Fruit fly (Drosophila melanogaster) whole organism, embryonic: ENCODE measurements around the gene CG15725.
A peak's percentile ranks its signal among the peaks of the same experiment; 100 is the strongest.

Source experiments
- Asciz ChIP-seq: fragments of 200-800 bp; sonication (Bioruptor generic); optimal IDR thresholded peaks from 2 replicates; lab custom pipeline; 2017; ENCODE audit warnings: missing biosample characterization, mild to moderate bottlenecking, missing genetic modification characterization, missing genetic modification reagents
- CG1024 ChIP-seq: fragments of 200-800 bp; sonication (Bioruptor generic); IDR thresholded peaks from 2 replicates; pipeline ENCODE4 v1.3.6; 2022; ENCODE audit warnings: missing biosample characterization, missing genetic modification characterization
- CG10565 ChIP-seq: fragments of 200-800 bp; sonication (Bioruptor generic); optimal IDR thresholded peaks from 3 replicates; lab custom pipeline; 2016; ENCODE audit warnings: missing biosample characterization, mild to moderate bottlenecking, missing genetic modification characterization
- CG11085 ChIP-seq: fragments of 200-800 bp; sonication (Bioruptor generic); IDR thresholded peaks from 2 replicates; pipeline ENCODE4 v1.3.6; 2022; ENCODE audit warnings: missing biosample characterization, missing genetic modification characterization
- CG11695 ChIP-seq: fragments of 200-800 bp; sonication (Bioruptor generic); IDR thresholded peaks from 3 replicates; pipeline ENCODE4 v1.3.6; 2022; ENCODE audit warnings: missing biosample characterization, missing genetic modification characterization
- CG1233 ChIP-seq: fragments of 200-800 bp; sonication (Bioruptor generic); optimal IDR thresholded peaks from 4 replicates; lab custom pipeline; 2018; ENCODE audit warnings: missing biosample characterization, mild to moderate bottlenecking, missing genetic modification characterization
- CG13296 ChIP-seq: fragments of 200-800 bp; sonication (Bioruptor generic); optimal IDR thresholded peaks from 3 replicates; lab custom pipeline; 2018; ENCODE audit warnings: missing biosample characterization, mild to moderate bottlenecking, missing genetic modification characterization
- CG13775 ChIP-seq: fragments of 200-800 bp; sonication (Bioruptor generic); optimal IDR thresholded peaks from 3 replicates; lab custom pipeline; 2017; ENCODE audit warnings: missing biosample characterization, mild to moderate bottlenecking, missing genetic modification characterization
- CG15514 ChIP-seq: fragments of 200-800 bp; sonication (Bioruptor generic); optimal IDR thresholded peaks from 3 replicates; lab custom pipeline; 2017; ENCODE audit warnings: missing biosample characterization, missing genetic modification characterization, mild to moderate bottlenecking, moderate library complexity, missing genetic modification reagents
- CG31388 ChIP-seq: fragments of 200-800 bp; sonication (Bioruptor generic); optimal IDR thresholded peaks from 2 replicates; lab custom pipeline; 2016; ENCODE audit warnings: missing biosample characterization, missing genetic modification characterization
- CG34376 ChIP-seq: fragments of 200-800 bp; sonication (Bioruptor generic); optimal IDR thresholded peaks from 2 replicates; lab custom pipeline; 2018; ENCODE audit warnings: missing biosample characterization, mild to moderate bottlenecking, missing genetic modification characterization
- CG4404 ChIP-seq: fragments of 200-800 bp; sonication (Bioruptor generic); IDR thresholded peaks from 2 replicates; pipeline ENCODE4 v1.3.6; 2022; ENCODE audit warnings: missing biosample characterization, missing genetic modification characterization
- CG6791 ChIP-seq: fragments of 200-800 bp; sonication (Bioruptor generic); IDR thresholded peaks from 3 replicates; pipeline ENCODE4 v1.3.6; 2022; ENCODE audit warnings: missing biosample characterization, missing genetic modification characterization; ENCODE audit not compliant: partially characterized antibody
- CG8290 ChIP-seq, 3 experiments: fragments of 200-800 bp; sonication (Bioruptor generic); optimal IDR thresholded peaks; 2 replicates each; lab custom pipeline; 2016 to 2019; ENCODE audit warnings: missing biosample characterization in 3 of 3, missing genetic modification characterization in 3 of 3, mild to moderate bottlenecking in 2 of 3, moderate library complexity in 1 of 3
- CG9215 ChIP-seq: fragments of 200-800 bp; sonication (Bioruptor generic); IDR thresholded peaks from 2 replicates; pipeline ENCODE4 v1.3.6; 2022; ENCODE audit warnings: missing biosample characterization, missing genetic modification characterization
- CG9437 ChIP-seq: fragments of 200-800 bp; sonication (Bioruptor generic); optimal IDR thresholded peaks from 2 replicates; lab custom pipeline; 2018; ENCODE audit warnings: missing biosample characterization, mild to moderate bottlenecking, missing genetic modification characterization
- CHES-1-like ChIP-seq: fragments of 200-800 bp; sonication (Bioruptor generic); optimal IDR thresholded peaks from 2 replicates; lab custom pipeline; 2016; ENCODE audit warnings: missing biosample characterization, missing genetic modification characterization
- E2f1 ChIP-seq: fragments of 200-800 bp; sonication (Bioruptor generic); IDR thresholded peaks from 2 replicates; pipeline ENCODE4 v1.3.6; 2022; ENCODE audit warnings: missing biosample characterization, missing genetic modification characterization
- Gsc ChIP-seq: fragments of 200-800 bp; sonication (Bioruptor generic); IDR thresholded peaks from 2 replicates; pipeline ENCODE4 v1.3.6; 2022; ENCODE audit warnings: missing biosample characterization, missing genetic modification characterization
- HmgD ChIP-seq: fragments of 200-800 bp; sonication (Bioruptor generic); optimal IDR thresholded peaks from 3 replicates; lab custom pipeline; 2016; ENCODE audit warnings: missing biosample characterization, missing genetic modification characterization
- Hsf ChIP-seq: fragments of 200-800 bp; sonication (Bioruptor generic); optimal IDR thresholded peaks from 3 replicates; lab custom pipeline; 2016; ENCODE audit warnings: missing biosample characterization, missing genetic modification characterization
- Mad ChIP-seq: fragments of 200-800 bp; sonication (Bioruptor generic); optimal IDR thresholded peaks from 2 replicates; lab custom pipeline; 2016; ENCODE audit warnings: missing biosample characterization, missing genetic modification characterization
- NfI ChIP-seq: fragments of 200-800 bp; sonication (Bioruptor generic); optimal IDR thresholded peaks from 3 replicates; lab custom pipeline; 2018; ENCODE audit warnings: missing biosample characterization, mild to moderate bottlenecking, missing genetic modification characterization, moderate library complexity
- Optix ChIP-seq: fragments of 200-800 bp; sonication (Bioruptor generic); IDR thresholded peaks from 3 replicates; pipeline ENCODE4 v1.3.6; 2022; ENCODE audit warnings: missing biosample characterization, missing genetic modification characterization
- Poxn ChIP-seq: fragments of 200-800 bp; sonication (Bioruptor generic); IDR thresholded peaks from 2 replicates; pipeline ENCODE4 v1.3.6; 2022; ENCODE audit warnings: missing biosample characterization, missing genetic modification characterization
- aop ChIP-seq: fragments of 200-800 bp; sonication (Bioruptor generic); IDR thresholded peaks from 2 replicates; pipeline ENCODE4 v1.3.6; 2022; ENCODE audit warnings: missing biosample characterization, missing genetic modification characterization
- bbx ChIP-seq: fragments of 200-800 bp; sonication (Bioruptor generic); IDR thresholded peaks from 2 replicates; pipeline ENCODE4 v1.3.6; 2022; ENCODE audit warnings: missing biosample characterization, missing genetic modification characterization; ENCODE audit not compliant: partially characterized antibody
- ci ChIP-seq: fragments of 200-800 bp; sonication (Bioruptor generic); IDR thresholded peaks from 3 replicates; pipeline ENCODE4 v1.3.6; 2022; ENCODE audit warnings: missing biosample characterization, missing genetic modification characterization
- dati ChIP-seq: fragments of 200-800 bp; sonication (Bioruptor generic); IDR thresholded peaks from 2 replicates; pipeline ENCODE4 v1.3.6; 2022; ENCODE audit warnings: missing biosample characterization, missing genetic modification characterization
- dpn ChIP-seq, 2 experiments: fragments of 200-800 bp; sonication (Bioruptor generic); optimal IDR thresholded peaks; 3 replicates each; lab custom pipeline; 2016; ENCODE audit warnings: missing biosample characterization in 2 of 2, missing genetic modification characterization in 2 of 2
- en ChIP-seq: fragments of 200-800 bp; sonication (Bioruptor generic); optimal IDR thresholded peaks from 2 replicates; lab custom pipeline; 2016; ENCODE audit warnings: missing biosample characterization, missing genetic modification characterization
- fd64A ChIP-seq: fragments of 200-800 bp; sonication (Bioruptor generic); optimal IDR thresholded peaks from 3 replicates; lab custom pipeline; 2018; ENCODE audit warnings: missing biosample characterization, mild to moderate bottlenecking, missing genetic modification characterization
- ftz-f1 ChIP-seq: fragments of 200-800 bp; sonication (Bioruptor generic); optimal IDR thresholded peaks from 2 replicates; lab custom pipeline; 2016; ENCODE audit warnings: missing biosample characterization, missing genetic modification characterization
- gce ChIP-seq: fragments of 200-800 bp; sonication (Bioruptor generic); IDR thresholded peaks from 3 replicates; pipeline ENCODE4 v1.3.6; 2022; ENCODE audit warnings: missing biosample characterization, missing genetic modification characterization
- jing ChIP-seq: fragments of 200-800 bp; sonication (Bioruptor generic); optimal IDR thresholded peaks from 2 replicates; lab custom pipeline; 2018; ENCODE audit warnings: missing biosample characterization, mild to moderate bottlenecking, missing genetic modification characterization
- klu ChIP-seq: fragments of 200-800 bp; sonication (Bioruptor generic); IDR thresholded peaks from 2 replicates; pipeline ENCODE4 v1.3.6; 2022; ENCODE audit warnings: missing biosample characterization, missing genetic modification characterization
- knrl ChIP-seq: fragments of 200-800 bp; sonication (Bioruptor generic); IDR thresholded peaks from 3 replicates; pipeline ENCODE4 v1.3.6; 2022; ENCODE audit warnings: missing biosample characterization, missing genetic modification characterization; ENCODE audit not compliant: partially characterized antibody
- mirr ChIP-seq: fragments of 200-800 bp; sonication (Bioruptor generic); optimal IDR thresholded peaks from 3 replicates; lab custom pipeline; 2018; ENCODE audit warnings: missing biosample characterization, mild to moderate bottlenecking, missing genetic modification characterization
- nom ChIP-seq: fragments of 200-800 bp; sonication (Bioruptor generic); optimal IDR thresholded peaks from 2 replicates; lab custom pipeline; 2017; ENCODE audit warnings: missing biosample characterization, missing genetic modification characterization, mild to moderate bottlenecking, moderate library complexity, missing genetic modification reagents
- oc ChIP-seq: fragments of 200-800 bp; sonication (Bioruptor generic); optimal IDR thresholded peaks from 2 replicates; lab custom pipeline; 2018; ENCODE audit warnings: missing biosample characterization, mild to moderate bottlenecking, missing genetic modification characterization, moderate library complexity
- otp ChIP-seq: fragments of 200-800 bp; sonication (Bioruptor generic); IDR thresholded peaks from 3 replicates; pipeline ENCODE4, ENCODE4 v1.3.6; 2022; ENCODE audit warnings: missing biosample characterization, missing genetic modification characterization
- sc ChIP-seq, 3 experiments: fragments of >200 bp in 2 of 3; fragments of 200-800 bp in 1 of 3; sonication (Bioruptor generic) in 1 of 3; optimal IDR thresholded peaks; 2 replicates in 2 of 3; 3 replicates in 1 of 3; lab custom pipeline; 2017; ENCODE audit warnings: mild to moderate bottlenecking in 1 of 3, missing biosample characterization in 1 of 3, missing genetic modification characterization in 1 of 3, missing genetic modification reagents in 1 of 3
- sug ChIP-seq: fragments of 200-800 bp; optimal IDR thresholded peaks from 2 replicates; lab custom pipeline; 2019; ENCODE audit warnings: missing biosample characterization, mild to moderate bottlenecking, missing genetic modification characterization, moderate library complexity
- tin ChIP-seq: fragments of 200-800 bp; sonication (Bioruptor generic); optimal IDR thresholded peaks from 3 replicates; lab custom pipeline; 2016; ENCODE audit warnings: missing biosample characterization, missing genetic modification characterization
- ttk ChIP-seq: fragments of 200-800 bp; sonication (Bioruptor generic); IDR thresholded peaks from 2 replicates; pipeline ENCODE4 v2.1.2; 2022; ENCODE audit warnings: missing biosample characterization, missing genetic modification characterization
- twi ChIP-seq: fragments of 200-800 bp; optimal IDR thresholded peaks from 2 replicates; lab custom pipeline; 2019; ENCODE audit warnings: missing biosample characterization, mild to moderate bottlenecking, missing genetic modification characterization, moderate library complexity
- vnd ChIP-seq: fragments of 200-800 bp; sonication (Bioruptor generic); IDR thresholded peaks from 3 replicates; pipeline ENCODE4 v1.3.6; 2022; ENCODE audit warnings: missing biosample characterization, missing genetic modification characterization; ENCODE audit not compliant: partially characterized antibody

The CG15725 gene

dm6 chrX:12669659-12670488, 35.8 kb upstream of the CG15725 start (continued):
- TF ChIP-seq HmgD (GFP tag; lab: Kevin White, UChicago) (no peak), ttk (no peak), aop (GFP tag; lab: Robert Waterston, UW) (no peak), NfI (GFP tag; lab: Kevin White, UChicago) (peak; percentile 73), bbx (GFP tag; lab: Robert Waterston, UW) (no peak), CG4404 (GFP tag; lab: Robert Waterston, UW) (no peak; the same call in 1 of the 2 replicates), CG8290 (GFP tag; optimal IDR thresholded peaks at IDR 0.05; lab: Kevin White, UChicago) (no peak), CG8290 (tag; optimal IDR thresholded peaks at IDR 0.05; lab: Kevin White, UChicago) (peak in 1 of 2 experiments; percentile 93), CG6791 (no peak), CG10565 (GFP tag; lab: Kevin White, UChicago) (no peak), CG15514 (GFP tag; lab: Kevin White, UChicago) (peak; percentile 48), ftz-f1 (no peak), en (no peak), CG13296 (GFP tag; lab: Kevin White, UChicago) (peak; percentile 68), fd64A (GFP tag; lab: Kevin White, UChicago) (no peak), klu (GFP tag; lab: Robert Waterston, UW) (peak; percentile 56), gce (GFP tag; lab: Robert Waterston, UW) (0 out of 3 replicates have a peak, but pooled peaks have one; percentile 9), Hsf (peak; percentile 70), E2f1 (GFP tag; lab: Robert Waterston, UW) (peak; percentile 64), jing (GFP tag; lab: Kevin White, UChicago) (peak; percentile 33), oc (peak; percentile 5), CG9437 (peak; percentile 36), twi (tag; lab: Kevin White, UChicago) (no peak), CG1233 (no peak), CG11695 (GFP tag; lab: Robert Waterston, UW) (peak; percentile 51; the same call in 1 of the 3 replicates), Mad (peak; percentile 38), sug (tag; lab: Kevin White, UChicago) (peak; percentile 61), CHES-1-like (GFP tag; lab: Kevin White, UChicago) (peak; percentile 68), CG34376 (GFP tag; lab: Kevin White, UChicago) (peak; percentile 10), CG9215 (GFP tag; lab: Robert Waterston, UW) (peak; percentile 39; the same call in 1 of the 2 replicates), CG13775 (GFP tag; lab: Kevin White, UChicago) (peak; percentile 42), tin (GFP tag; lab: Kevin White, UChicago) (peak; percentile 64), mirr (GFP tag; lab: Kevin White, UChicago) (peak; percentile 45), Poxn (GFP tag; lab: Robert Waterston, UW) (0 out of 2 replicates have a peak, but pooled peaks have one; percentile 33), dati (GFP tag; lab: Robert Waterston, UW) (peak; percentile 50; the same call in 1 of the 2 replicates), otp (GFP tag; lab: Robert Waterston, UW) (peak; percentile 27; the same call in 1 of the 3 replicates), dpn (GFP tag; optimal IDR thresholded peaks at IDR 0.05; lab: Kevin White, UChicago) (peak; percentile 67 to 71), CG31388 (GFP tag; lab: Kevin White, UChicago) (no peak), vnd (no peak), nom (GFP tag; lab: Kevin White, UChicago) (peak; percentile 90), CG11085 (GFP tag; lab: Robert Waterston, UW) (peak; percentile 54; the same call in 1 of the 2 replicates), Asciz (peak; percentile 38), ci (peak; percentile 67; the same call in 2 of the 3 replicates), CG1024 (no peak), sc (optimal IDR thresholded peaks at IDR 0.05; lab: Kevin White, UChicago) (no peak), sc (GFP tag; optimal IDR thresholded peaks at IDR 0.05; lab: Kevin White, UChicago) (no peak), Optix (peak; percentile 29; the same call in 1 of the 3 replicates), knrl (no peak), Gsc (GFP tag; lab: Robert Waterston, UW) (no peak)
